Worm (Caenorhabditis elegans) whole organism, L2 larva: Measurements from ENCODE around the gene cyp-33C11.

Source experiments
- C34F6.9 ChIP-seq: fragments of 150-350 bp; optimal IDR thresholded peaks from 2 replicates; lab custom pipeline; 2014; ENCODE audit warnings: missing biosample characterization, missing genetic modification characterization
- F13H6.1 ChIP-seq: sonication (generic microtip); optimal IDR thresholded peaks from 2 replicates; lab custom pipeline; 2016; ENCODE audit warnings: missing genetic modification characterization, missing compliant biosample characterization
- ama-1 ChIP-seq: fragments of 150-350 bp; optimal IDR thresholded peaks from 2 replicates; lab custom pipeline; 2018; ENCODE audit warnings: inconsistent platforms
- blmp-1 ChIP-seq: sonication (generic microtip); optimal IDR thresholded peaks from 2 replicates; lab custom pipeline; 2017; ENCODE audit warnings: missing genetic modification characterization, mild to moderate bottlenecking, missing compliant biosample characterization, antibody characterized with exemption, moderate library complexity; ENCODE audit not compliant: insufficient read depth
- ceh-82 ChIP-seq: fragments of 150-350 bp; optimal IDR thresholded peaks from 2 replicates; lab custom pipeline; 2014; ENCODE audit warnings: missing biosample characterization, missing genetic modification characterization
- crh-2 ChIP-seq: sonication (generic microtip); optimal IDR thresholded peaks from 2 replicates; lab custom pipeline; 2017; ENCODE audit warnings: missing biosample characterization, missing genetic modification characterization
- egl-27 ChIP-seq: sonication (generic microtip); optimal IDR thresholded peaks from 3 replicates; lab custom pipeline; 2017; ENCODE audit warnings: missing biosample characterization, missing genetic modification reagents, missing genetic modification characterization
- elt-3 ChIP-seq: sonication (generic microtip); optimal IDR thresholded peaks from 2 replicates; lab custom pipeline; 2017; ENCODE audit warnings: missing biosample characterization, missing genetic modification characterization
- fos-1 ChIP-seq: fragments of 150-350 bp; optimal IDR thresholded peaks from 2 replicates; lab custom pipeline; 2014; ENCODE audit warnings: missing biosample characterization, missing genetic modification characterization
- gmeb-1 ChIP-seq: fragments of 150-350 bp; optimal IDR thresholded peaks from 2 replicates; lab custom pipeline; 2014; ENCODE audit warnings: missing biosample characterization, missing genetic modification characterization
- lin-13 ChIP-seq: fragments of 150-350 bp; optimal IDR thresholded peaks from 2 replicates; lab custom pipeline; 2014; ENCODE audit warnings: missing biosample characterization, missing genetic modification reagents, missing genetic modification characterization
- lsy-2 ChIP-seq, 2 experiments: fragments of 150-350 bp in 1 of 2; sonication (generic microtip) in 1 of 2; optimal IDR thresholded peaks; 2 replicates each; lab custom pipeline; 2014 to 2017; ENCODE audit warnings: missing biosample characterization in 2 of 2, missing genetic modification characterization in 2 of 2
- mab-5 ChIP-seq: fragments of 150-350 bp; optimal IDR thresholded peaks from 2 replicates; lab custom pipeline; 2014; ENCODE audit warnings: missing biosample characterization, missing genetic modification characterization
- nhr-11 ChIP-seq: fragments of 150-350 bp; optimal IDR thresholded peaks from 2 replicates; lab custom pipeline; 2014; ENCODE audit warnings: missing biosample characterization, missing genetic modification characterization
- nhr-129 ChIP-seq: fragments of 150-350 bp; optimal IDR thresholded peaks from 2 replicates; lab custom pipeline; 2014; ENCODE audit warnings: missing biosample characterization, missing genetic modification characterization
- nhr-21 ChIP-seq: fragments of 150-350 bp; optimal IDR thresholded peaks from 2 replicates; lab custom pipeline; 2014; ENCODE audit warnings: missing biosample characterization, missing genetic modification characterization
- nhr-237 ChIP-seq: fragments of 150-350 bp; optimal IDR thresholded peaks from 2 replicates; lab custom pipeline; 2014; ENCODE audit warnings: missing biosample characterization, missing genetic modification characterization
- nhr-25 ChIP-seq: fragments of 150-350 bp; sonication (generic microtip); optimal IDR thresholded peaks from 3 replicates; lab custom pipeline; 2014; ENCODE audit warnings: missing biosample characterization, missing genetic modification characterization
- nhr-6 ChIP-seq: fragments of 150-350 bp; optimal IDR thresholded peaks from 2 replicates; lab custom pipeline; 2014; ENCODE audit warnings: missing biosample characterization, missing genetic modification characterization
- nhr-77 ChIP-seq: fragments of 150-350 bp; optimal IDR thresholded peaks from 2 replicates; lab custom pipeline; 2014; ENCODE audit warnings: missing biosample characterization, missing genetic modification characterization
- peb-1 ChIP-seq: fragments of 150-350 bp; optimal IDR thresholded peaks from 2 replicates; lab custom pipeline; 2014; ENCODE audit warnings: missing biosample characterization, missing genetic modification characterization
- sem-4 ChIP-seq: fragments of 150-350 bp; optimal IDR thresholded peaks from 2 replicates; lab custom pipeline; 2014; ENCODE audit warnings: missing biosample characterization, missing genetic modification reagents, missing genetic modification characterization
- sma-3 ChIP-seq: sonication (generic microtip); optimal IDR thresholded peaks from 2 replicates; lab custom pipeline; 2016; ENCODE audit warnings: missing genetic modification reagents, missing genetic modification characterization, missing compliant biosample characterization
- sma-9 ChIP-seq, 2 experiments: fragments of 150-350 bp in 1 of 2; sonication (generic microtip) in 1 of 2; optimal IDR thresholded peaks; 2 replicates each; lab custom pipeline; 2014 to 2016; ENCODE audit warnings: missing genetic modification characterization in 2 of 2, mild to moderate bottlenecking in 1 of 2, missing biosample characterization in 1 of 2, missing compliant biosample characterization in 1 of 2, missing genetic modification reagents in 1 of 2, moderate library complexity in 1 of 2
- snpc-4 ChIP-seq: fragments of 150-350 bp; optimal IDR thresholded peaks from 2 replicates; lab custom pipeline; 2014; ENCODE audit warnings: missing biosample characterization, missing genetic modification characterization
- zag-1 ChIP-seq: fragments of 150-350 bp; optimal IDR thresholded peaks from 2 replicates; lab custom pipeline; 2014; ENCODE audit warnings: missing biosample characterization, missing genetic modification characterization
- ztf-11 ChIP-seq: sonication (generic microtip); optimal IDR thresholded peaks from 2 replicates; lab custom pipeline; 2017; ENCODE audit warnings: missing biosample characterization, missing genetic modification characterization
- ztf-4 ChIP-seq: fragments of 150-350 bp; optimal IDR thresholded peaks from 2 replicates; lab custom pipeline; 2014; ENCODE audit warnings: missing biosample characterization, missing genetic modification characterization

The cyp-33C11 gene

ce11 chrV:671342-671741, 41.4 kb downstream of the cyp-33C11 start, which contains the start of gene sru-24:
sru-24 (minus strand) TSS chrV:671442.
- TF ChIP-seq egl-27 (tag; lab: Kevin White, UChicago): no peak
- TF ChIP-seq F13H6.1 (tag; lab: Kevin White, UChicago): no peak
- no peak for TF ChIP-seq nhr-237 (tag; lab: Kevin White, UChicago)
- TF ChIP-seq fos-1 (tag; lab: Kevin White, UChicago): no peak
- TF ChIP-seq lin-13: no peak
- no peak for TF ChIP-seq sem-4 (tag; lab: Kevin White, UChicago)
- no peak for TF ChIP-seq nhr-129 (tag; lab: Kevin White, UChicago)
- TF ChIP-seq elt-3: no peak
- TF ChIP-seq zag-1 (tag; lab: Kevin White, UChicago): no peak
- no peak for TF ChIP-seq blmp-1 (tag; lab: Kevin White, UChicago)
- TF ChIP-seq nhr-21 (tag; lab: Kevin White, UChicago): no peak
- no peak for TF ChIP-seq nhr-77 (tag; lab: Kevin White, UChicago)
- no peak for TF ChIP-seq nhr-11 (tag; lab: Kevin White, UChicago)
- no peak for TF ChIP-seq mab-5
- no peak for TF ChIP-seq nhr-6 (tag; lab: Kevin White, UChicago)

ce11 chrV:667459-667858, 45.3 kb downstream of the cyp-33C11 start, which contains the start of gene nhr-180:
nhr-180 (minus strand) TSS chrV:667510.
- TF ChIP-seq nhr-25 (tag; lab: Kevin White, UChicago) (no peak), ztf-11 (tag; lab: Kevin White, UChicago) (no peak), sma-9 (GFP tag; optimal IDR thresholded peaks at IDR 0.05; lab: Kevin White, UChicago) (peak; percentile 76), sma-9 (tag; optimal IDR thresholded peaks at IDR 0.05; lab: Kevin White, UChicago) (no peak), peb-1 (no peak)

ce11 chrV:664337-664847, 48.4 kb downstream of the cyp-33C11 start, which contains the start of the genes F31F4.11 and srh-266:
F31F4.11 (minus strand) TSS chrV:664437.
srh-266 (plus strand) TSS chrV:664797.
- TF ChIP-seq ceh-82 (tag; lab: Kevin White, UChicago) (no peak), nhr-11 (tag; lab: Kevin White, UChicago) (no peak), snpc-4 (no peak), blmp-1 (tag; lab: Kevin White, UChicago) (no peak), lsy-2 (tag; optimal IDR thresholded peaks at IDR 0.05; lab: Kevin White, UChicago) (no peak), elt-3 (no peak), fos-1 (tag; lab: Kevin White, UChicago) (no peak), sma-3 (GFP tag; lab: Kevin White, UChicago) (no peak), lin-13 (no peak), nhr-6 (tag; lab: Kevin White, UChicago) (no peak), sma-9 (GFP tag; optimal IDR thresholded peaks at IDR 0.05; lab: Kevin White, UChicago) (no peak), sma-9 (tag; optimal IDR thresholded peaks at IDR 0.05; lab: Kevin White, UChicago) (no peak), ztf-4 (tag; lab: Kevin White, UChicago) (no peak), C34F6.9 (no peak), ztf-11 (tag; lab: Kevin White, UChicago) (no peak), nhr-21 (tag; lab: Kevin White, UChicago) (no peak), crh-2 (tag; lab: Kevin White, UChicago) (no peak), mab-5 (no peak), ama-1 (lab: Kevin White, UChicago) (no peak), gmeb-1 (tag; lab: Kevin White, UChicago) (no peak)
